Worm (Caenorhabditis elegans) whole organism, late embryonic: ENCODE data around the gene C03B1.5.

ENCODE experiments used
- C38D4.7 ChIP-seq: fragments of 200-800 bp; sonication (Bioruptor generic); optimal IDR thresholded peaks from 2 replicates; lab custom pipeline; 2018; ENCODE audit warnings: mild to moderate bottlenecking, missing genetic modification characterization, moderate library complexity, missing compliant biosample characterization
- K02D7.2 ChIP-seq: sonication (generic microtip); optimal IDR thresholded peaks from 2 replicates; lab custom pipeline; 2017; ENCODE audit warnings: mild to moderate bottlenecking, missing genetic modification characterization, missing compliant biosample characterization
- T23F11.4 ChIP-seq: fragments of 200-800 bp; sonication (Bioruptor generic); optimal IDR thresholded peaks from 2 replicates; lab custom pipeline; 2018; ENCODE audit warnings: mild to moderate bottlenecking, missing genetic modification characterization, missing compliant biosample characterization
- ahr-1 ChIP-seq: sonication (generic microtip); optimal IDR thresholded peaks from 2 replicates; lab custom pipeline; 2016; ENCODE audit warnings: missing genetic modification characterization, missing compliant biosample characterization
- ceh-19 ChIP-seq: fragments of 200-800 bp; sonication (Bioruptor generic); optimal IDR thresholded peaks from 2 replicates; lab custom pipeline; 2018; ENCODE audit warnings: mild to moderate bottlenecking, missing genetic modification characterization, missing compliant biosample characterization
- ceh-2 ChIP-seq: sonication (generic microtip); optimal IDR thresholded peaks from 2 replicates; lab custom pipeline; 2016; ENCODE audit warnings: missing genotype, missing genetic modification characterization, missing compliant biosample characterization
- ceh-22 ChIP-seq: sonication (generic microtip); optimal IDR thresholded peaks from 2 replicates; lab custom pipeline; 2017; ENCODE audit warnings: missing biosample characterization, missing genetic modification characterization
- ceh-24 ChIP-seq: sonication (generic microtip); optimal IDR thresholded peaks from 2 replicates; lab custom pipeline; 2016; ENCODE audit warnings: mild to moderate bottlenecking, missing genetic modification characterization, missing compliant biosample characterization
- ceh-30 ChIP-seq: fragments of 150-350 bp; optimal IDR thresholded peaks from 2 replicates; lab custom pipeline; 2014; ENCODE audit warnings: missing biosample characterization, missing genetic modification characterization
- ceh-31 ChIP-seq: sonication (generic microtip); optimal IDR thresholded peaks from 2 replicates; lab custom pipeline; 2016; ENCODE audit warnings: missing genetic modification characterization, missing compliant biosample characterization
- ceh-45 ChIP-seq: fragments of 200-800 bp; sonication (Bioruptor generic); IDR thresholded peaks from 2 replicates; pipeline ENCODE4 v1.3.6; 2022; ENCODE audit warnings: missing genetic modification reagents, missing genetic modification characterization, missing compliant biosample characterization
- ceh-48 ChIP-seq: sonication (generic microtip); optimal IDR thresholded peaks from 2 replicates; lab custom pipeline; 2016; ENCODE audit warnings: missing genetic modification characterization, inconsistent platforms, missing compliant biosample characterization
- che-1 ChIP-seq: sonication (generic microtip); optimal IDR thresholded peaks from 2 replicates; lab custom pipeline; 2016; ENCODE audit warnings: mild to moderate bottlenecking, missing genetic modification characterization, missing compliant biosample characterization
- elt-2 ChIP-seq: sonication (generic microtip); optimal IDR thresholded peaks from 2 replicates; lab custom pipeline; 2016; ENCODE audit warnings: missing genetic modification reagents, missing genetic modification characterization, missing compliant biosample characterization
- eyg-1 ChIP-seq: sonication (generic microtip); optimal IDR thresholded peaks from 2 replicates; lab custom pipeline; 2016; ENCODE audit warnings: missing genotype, missing genetic modification characterization, missing compliant biosample characterization
- gmeb-2 ChIP-seq: sonication (generic microtip); optimal IDR thresholded peaks from 2 replicates; lab custom pipeline; 2016; ENCODE audit warnings: missing genetic modification characterization, inconsistent platforms, missing compliant biosample characterization
- hlh-13 ChIP-seq: fragments of 200-800 bp; sonication (Bioruptor generic); optimal IDR thresholded peaks from 2 replicates; lab custom pipeline; 2018; ENCODE audit warnings: mild to moderate bottlenecking, missing genetic modification characterization, missing compliant biosample characterization
- hlh-15 ChIP-seq: sonication (generic microtip); optimal IDR thresholded peaks from 2 replicates; lab custom pipeline; 2016; ENCODE audit warnings: missing genetic modification characterization, missing compliant biosample characterization
- hlh-6 ChIP-seq: sonication (generic microtip); optimal IDR thresholded peaks from 2 replicates; lab custom pipeline; 2016; ENCODE audit warnings: missing genotype, missing genetic modification characterization, missing compliant biosample characterization
- hlh-8 ChIP-seq: sonication (generic microtip); optimal IDR thresholded peaks from 2 replicates; lab custom pipeline; 2016; ENCODE audit warnings: missing genotype, missing genetic modification characterization, missing compliant biosample characterization
- lim-6 ChIP-seq: sonication (generic microtip); optimal IDR thresholded peaks from 2 replicates; lab custom pipeline; 2016; ENCODE audit warnings: missing genetic modification characterization, missing compliant biosample characterization
- lin-11 ChIP-seq: fragments of 200-800 bp; sonication (Bioruptor generic); optimal IDR thresholded peaks from 2 replicates; lab custom pipeline; 2018; ENCODE audit warnings: mild to moderate bottlenecking, missing genetic modification characterization, missing compliant biosample characterization
- madf-2 ChIP-seq: sonication (generic microtip); optimal IDR thresholded peaks from 2 replicates; lab custom pipeline; 2017; ENCODE audit warnings: missing genetic modification characterization, missing compliant biosample characterization
- nfya-1 ChIP-seq: sonication (generic microtip); optimal IDR thresholded peaks from 2 replicates; lab custom pipeline; 2017; ENCODE audit warnings: missing genetic modification characterization, mild to moderate bottlenecking, missing compliant biosample characterization, antibody characterized with exemption, moderate library complexity
- nhr-11 ChIP-seq: fragments of 150-350 bp; optimal IDR thresholded peaks from 2 replicates; lab custom pipeline; 2014; ENCODE audit warnings: missing biosample characterization, missing genetic modification characterization
- odd-2 ChIP-seq: sonication (generic microtip); optimal IDR thresholded peaks from 2 replicates; lab custom pipeline; 2017; ENCODE audit warnings: antibody characterized with exemption, mild to moderate bottlenecking, missing genetic modification characterization, missing compliant biosample characterization
- pat-9 ChIP-seq: fragments of 200-800 bp; sonication (Bioruptor generic); optimal IDR thresholded peaks from 2 replicates; lab custom pipeline; 2018; ENCODE audit warnings: mild to moderate bottlenecking, missing genetic modification characterization, moderate library complexity, missing compliant biosample characterization
- pqm-1 ChIP-seq: sonication (generic microtip); optimal IDR thresholded peaks from 2 replicates; lab custom pipeline; 2016; ENCODE audit warnings: missing genetic modification characterization, missing compliant biosample characterization
- pros-1 ChIP-seq: fragments of 150-350 bp; optimal IDR thresholded peaks from 2 replicates; lab custom pipeline; 2014; ENCODE audit warnings: missing biosample characterization, missing genetic modification reagents, missing genetic modification characterization
- ref-2 ChIP-seq: sonication (generic microtip); optimal IDR thresholded peaks from 2 replicates; lab custom pipeline; 2016; ENCODE audit warnings: missing genetic modification characterization, missing compliant biosample characterization
- sox-2 ChIP-seq: fragments of 200-800 bp; sonication (Bioruptor generic); IDR thresholded peaks from 2 replicates; pipeline ENCODE4 v1.3.6; 2022; ENCODE audit warnings: missing genetic modification reagents, missing genetic modification characterization, missing compliant biosample characterization
- sox-4 ChIP-seq: sonication (generic microtip); optimal IDR thresholded peaks from 2 replicates; lab custom pipeline; 2017; ENCODE audit warnings: mild to moderate bottlenecking, missing genetic modification characterization, inconsistent platforms, missing compliant biosample characterization
- syd-9 ChIP-seq: sonication (generic microtip); optimal IDR thresholded peaks from 2 replicates; lab custom pipeline; 2016; ENCODE audit warnings: mild to moderate bottlenecking, missing genetic modification characterization, moderate library complexity, missing compliant biosample characterization
- tbx-2 ChIP-seq: sonication (generic microtip); optimal IDR thresholded peaks from 2 replicates; lab custom pipeline; 2016; ENCODE audit warnings: missing genetic modification characterization, missing compliant biosample characterization
- tbx-7 ChIP-seq: sonication (generic microtip); optimal IDR thresholded peaks from 2 replicates; lab custom pipeline; 2016; ENCODE audit warnings: missing genotype, missing genetic modification characterization, missing compliant biosample characterization
- ttx-3 ChIP-seq: sonication (generic microtip); optimal IDR thresholded peaks from 2 replicates; lab custom pipeline; 2016; ENCODE audit warnings: missing genetic modification reagents, missing genetic modification characterization, missing compliant biosample characterization
- unc-42 ChIP-seq: sonication (generic microtip); optimal IDR thresholded peaks from 2 replicates; lab custom pipeline; 2016; ENCODE audit warnings: missing genotype, missing genetic modification characterization, missing compliant biosample characterization
- unc-86 ChIP-seq: sonication (generic microtip); optimal IDR thresholded peaks from 2 replicates; lab custom pipeline; 2016; ENCODE audit warnings: missing genetic modification characterization, missing compliant biosample characterization
- zip-5 ChIP-seq: sonication (generic microtip); optimal IDR thresholded peaks from 2 replicates; lab custom pipeline; 2016; ENCODE audit warnings: missing genetic modification characterization, missing compliant biosample characterization

C03B1.5 gene

DNA sequence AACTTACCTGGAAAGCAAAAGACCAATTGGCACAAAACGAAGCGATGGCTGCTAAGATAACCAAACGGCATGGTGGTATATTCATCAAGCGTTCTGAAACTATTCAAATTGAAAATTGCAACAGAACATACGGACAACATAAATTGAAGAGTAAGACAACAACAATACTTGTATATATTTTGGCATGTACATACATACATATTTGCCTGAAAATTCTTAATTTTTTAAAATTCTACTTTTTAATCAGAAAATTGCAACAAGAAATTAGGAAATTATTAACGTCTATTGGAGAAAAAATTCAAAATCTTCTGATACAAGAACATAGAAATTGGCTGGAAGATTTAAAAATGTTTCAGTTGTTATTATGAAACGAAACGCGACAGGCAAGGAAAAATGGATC is 17.4 kb upstream of the C03B1.5 start, which contains the start of gene C03B1.13:
Gene C03B1.13 (minus strand): TSS at position 101 of the 400 bp plus-strand sequence.
- no peak for TF ChIP-seq tbx-7
- no peak for TF ChIP-seq odd-2 (tag; lab: Kevin White, UChicago)
- TF ChIP-seq nhr-11 (tag; lab: Kevin White, UChicago), result no peak
- TF ChIP-seq unc-86, result no peak
- TF ChIP-seq gmeb-2 (tag; lab: Kevin White, UChicago), result no peak
- TF ChIP-seq pat-9 (tag; lab: Kevin White, UChicago), result no peak
- no peak for TF ChIP-seq elt-2 (tag; lab: Kevin White, UChicago)
- TF ChIP-seq lin-11 (tag; lab: Kevin White, UChicago), result no peak
- TF ChIP-seq C38D4.7 (GFP tag; lab: Kevin White, UChicago), result no peak
- TF ChIP-seq madf-2, result no peak
- TF ChIP-seq hlh-15 (tag; lab: Kevin White, UChicago), result no peak
- no peak for TF ChIP-seq ceh-24
- TF ChIP-seq hlh-6, result no peak
- no peak for TF ChIP-seq pros-1 (tag; lab: Kevin White, UChicago)
- TF ChIP-seq ceh-19 (GFP tag; lab: Kevin White, UChicago), result no peak
- TF ChIP-seq pqm-1 (tag; lab: Kevin White, UChicago), result no peak
- no peak for TF ChIP-seq unc-42 (tag; lab: Kevin White, UChicago)
- TF ChIP-seq zip-5 (tag; lab: Kevin White, UChicago), result no peak
- no peak for TF ChIP-seq hlh-8
- no peak for TF ChIP-seq che-1 (tag; lab: Kevin White, UChicago)

- TF ChIP-seq ref-2 (tag; lab: Kevin White, UChicago) (no peak), elt-2 (tag; lab: Kevin White, UChicago) (peak; percentile 92), madf-2 (no peak), pqm-1 (tag; lab: Kevin White, UChicago) (peak; percentile 40), lim-6 (tag; lab: Kevin White, UChicago) (no peak)
These were observed 16.9 kb upstream of the C03B1.5 start for ce11 chrX:6338446-6338845.

ce11 chrX:6341513-6341912 is 13.9 kb upstream of the C03B1.5 start, which contains the start of gene C03B1.7:
C03B1.7 (plus strand) TSS chrX:6341813.
- TF ChIP-seq lim-6 (tag; lab: Kevin White, UChicago), result no peak
- no peak for TF ChIP-seq T23F11.4 (GFP tag; lab: Kevin White, UChicago)
- TF ChIP-seq nfya-1 (tag; lab: Kevin White, UChicago), result no peak
- no peak for TF ChIP-seq che-1 (tag; lab: Kevin White, UChicago)
- no peak for TF ChIP-seq unc-42 (tag; lab: Kevin White, UChicago)
- no peak for TF ChIP-seq ceh-24
- no peak for TF ChIP-seq sox-4 (tag; lab: Kevin White, UChicago)
- no peak for TF ChIP-seq syd-9

DNA sequence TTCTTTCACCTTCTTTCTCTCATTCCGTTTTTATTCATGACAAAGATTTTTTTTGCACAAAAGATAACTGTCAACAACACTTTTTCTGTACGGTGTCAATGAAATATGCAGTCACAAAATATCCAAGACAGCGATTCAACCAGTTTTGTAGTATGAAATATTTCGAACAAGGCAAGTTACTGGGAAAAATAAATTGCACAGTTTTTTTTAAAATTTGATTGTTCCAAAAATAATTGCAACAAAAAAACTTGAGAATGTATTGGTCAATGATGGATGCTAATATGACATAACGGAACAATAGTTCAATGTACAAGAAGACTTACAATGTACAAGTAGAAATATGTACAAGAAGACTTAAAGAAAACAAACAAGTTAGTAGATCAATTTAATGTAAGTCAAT is 9.6 kb upstream of the C03B1.5 start:
- no peak for TF ChIP-seq hlh-8
- TF ChIP-seq ttx-3, result no peak
- no peak for TF ChIP-seq hlh-13
- no peak for TF ChIP-seq eyg-1 (tag; lab: Kevin White, UChicago)

ce11 chrX:6347013-6347412 is 8.4 kb upstream of the C03B1.5 start, which contains the start of gene C03B1.9:
C03B1.9 (minus strand) TSS chrX:6347113.
- TF ChIP-seq ceh-30 (tag; lab: Kevin White, UChicago) (no peak), ceh-48 (tag; lab: Kevin White, UChicago) (no peak), K02D7.2 (tag; lab: Kevin White, UChicago) (no peak), eyg-1 (tag; lab: Kevin White, UChicago) (no peak), sox-2 (GFP tag; lab: Robert Waterston, UW) (no peak), gmeb-2 (tag; lab: Kevin White, UChicago) (no peak), ahr-1 (no peak), unc-86 (no peak), lin-11 (tag; lab: Kevin White, UChicago) (no peak), tbx-2 (no peak), ceh-45 (GFP tag; lab: Robert Waterston, UW) (no peak), ceh-31 (tag; lab: Kevin White, UChicago) (no peak), hlh-15 (tag; lab: Kevin White, UChicago) (no peak), ceh-2 (tag; lab: Kevin White, UChicago) (no peak), che-1 (tag; lab: Kevin White, UChicago) (no peak), ref-2 (tag; lab: Kevin White, UChicago) (no peak), ceh-22 (tag; lab: Kevin White, UChicago) (no peak)
- TF ChIP-seq, all 69 proteins: peak for 0
